Fruit fly (Drosophila melanogaster) Kc167 (cell line): ENCODE results near the gene CCAP.

ENCODE experiments used
- Myc ChIP-seq: fragments of >200 bp; optimal IDR thresholded peaks from 2 replicates; lab custom pipeline; 2017; ENCODE audit warnings: missing external identifiers
- Sin3A ChIP-seq: fragments of >200 bp; optimal IDR thresholded peaks from 2 replicates; lab custom pipeline; 2018; ENCODE audit warnings: missing external identifiers
- h ChIP-seq: fragments of >200 bp; optimal IDR thresholded peaks from 3 replicates; lab custom pipeline; 2018; ENCODE audit warnings: missing external identifiers
- insv ChIP-seq: fragments of >200 bp; optimal IDR thresholded peaks from 3 replicates; lab custom pipeline; 2018; ENCODE audit warnings: missing external identifiers
- psq ChIP-seq: fragments of >200 bp; optimal IDR thresholded peaks from 2 replicates; lab custom pipeline; 2017; ENCODE audit warnings: missing external identifiers
- ttk ChIP-seq: sonication (Bioruptor generic); optimal IDR thresholded peaks from 2 replicates; lab custom pipeline; 2017; ENCODE audit warnings: missing external identifiers

Gene CCAP

dm6 chr3R:22667284-22667958, 34.5 kb downstream of the CCAP start:
- no peak for TF ChIP-seq ttk (lab: Kevin White, UChicago)
- no peak for TF ChIP-seq psq (lab: Kevin White, UChicago)

dm6 chr3R:22666449-22667283, 35.2 kb downstream of the CCAP start:
- no peak for TF ChIP-seq insv

- TF ChIP-seq Myc (lab: Kevin White, UChicago) = no peak
- TF ChIP-seq Sin3A (lab: Kevin White, UChicago) = no peak
- no peak for TF ChIP-seq insv
- no peak for TF ChIP-seq ttk (lab: Kevin White, UChicago)
- TF ChIP-seq psq (lab: Kevin White, UChicago) = no peak
- TF ChIP-seq h = no peak
Observed at dm6 chr3R:22664274-22664673, 37.6 kb downstream of the CCAP start.

- no peak for TF ChIP-seq insv
- TF ChIP-seq psq (lab: Kevin White, UChicago) = no peak
- no peak for TF ChIP-seq Sin3A (lab: Kevin White, UChicago)
- no peak for TF ChIP-seq Myc (lab: Kevin White, UChicago)
- TF ChIP-seq ttk (lab: Kevin White, UChicago) = no peak
- TF ChIP-seq h = no peak
Observed at dm6 chr3R:22663115-22663514, 38.8 kb downstream of the CCAP start.
